Fruit fly (Drosophila melanogaster) whole organism: ENCODE measurements around the gene Ptth.

Source experiments
- CG8478 ChIP-seq: fragments of >200 bp; optimal IDR thresholded peaks from 2 replicates; lab custom pipeline; 2018; ENCODE audit warnings: inconsistent platforms
- Dll ChIP-seq: fragments of >200 bp; optimal IDR thresholded peaks from 2 replicates; lab custom pipeline; 2017
- psq ChIP-seq: fragments of >200 bp; optimal IDR thresholded peaks from 2 replicates; lab custom pipeline; 2017

- TF ChIP-seq CG8478: no peak
- TF ChIP-seq psq (lab: Kevin White, UChicago): no peak
- no peak for TF ChIP-seq Dll (lab: Kevin White, UChicago)
Measured at dm6 chr2L:563314-563713, 13.4 kb downstream of the Ptth start.
